Worm (Caenorhabditis elegans) whole organism, L3 larva: ENCODE data around the gene irld-23.

ENCODE experiments used
- ceh-9 ChIP-seq: sonication (generic microtip); optimal IDR thresholded peaks from 2 replicates; lab custom pipeline; 2018; ENCODE audit warnings: missing biosample characterization, missing genetic modification characterization
- elt-3 ChIP-seq, 3 experiments: fragments of 150-350 bp in 1 of 3; sonication (generic microtip) in 2 of 3; optimal IDR thresholded peaks; 2 replicates in 2 of 3; 4 replicates in 1 of 3; lab custom pipeline; 2014 to 2017; ENCODE audit warnings: missing biosample characterization in 3 of 3, missing genetic modification characterization in 3 of 3
- nhr-23 ChIP-seq: fragments of 150-350 bp; optimal IDR thresholded peaks from 2 replicates; lab custom pipeline; 2014; ENCODE audit warnings: missing biosample characterization, missing genetic modification reagents, missing genetic modification characterization
- nhr-237 ChIP-seq: fragments of 150-350 bp; optimal IDR thresholded peaks from 2 replicates; lab custom pipeline; 2014; ENCODE audit warnings: missing biosample characterization, missing genetic modification characterization
- nhr-25 ChIP-seq: sonication (generic microtip); optimal IDR thresholded peaks from 2 replicates; lab custom pipeline; 2017; ENCODE audit warnings: missing biosample characterization, missing genetic modification characterization
- pqm-1 ChIP-seq: fragments of 150-350 bp; optimal IDR thresholded peaks from 2 replicates; lab custom pipeline; 2017; ENCODE audit warnings: missing biosample characterization, missing genetic modification characterization, inconsistent platforms
- unc-62 ChIP-seq: fragments of 150-350 bp; sonication (generic microtip); optimal IDR thresholded peaks from 4 replicates; lab custom pipeline; 2014; ENCODE audit warnings: missing biosample characterization, missing genetic modification reagents, missing genetic modification characterization
- zag-1 ChIP-seq: fragments of 150-350 bp; optimal IDR thresholded peaks from 2 replicates; lab custom pipeline; 2014; ENCODE audit warnings: missing biosample characterization, missing genetic modification characterization

DNA sequence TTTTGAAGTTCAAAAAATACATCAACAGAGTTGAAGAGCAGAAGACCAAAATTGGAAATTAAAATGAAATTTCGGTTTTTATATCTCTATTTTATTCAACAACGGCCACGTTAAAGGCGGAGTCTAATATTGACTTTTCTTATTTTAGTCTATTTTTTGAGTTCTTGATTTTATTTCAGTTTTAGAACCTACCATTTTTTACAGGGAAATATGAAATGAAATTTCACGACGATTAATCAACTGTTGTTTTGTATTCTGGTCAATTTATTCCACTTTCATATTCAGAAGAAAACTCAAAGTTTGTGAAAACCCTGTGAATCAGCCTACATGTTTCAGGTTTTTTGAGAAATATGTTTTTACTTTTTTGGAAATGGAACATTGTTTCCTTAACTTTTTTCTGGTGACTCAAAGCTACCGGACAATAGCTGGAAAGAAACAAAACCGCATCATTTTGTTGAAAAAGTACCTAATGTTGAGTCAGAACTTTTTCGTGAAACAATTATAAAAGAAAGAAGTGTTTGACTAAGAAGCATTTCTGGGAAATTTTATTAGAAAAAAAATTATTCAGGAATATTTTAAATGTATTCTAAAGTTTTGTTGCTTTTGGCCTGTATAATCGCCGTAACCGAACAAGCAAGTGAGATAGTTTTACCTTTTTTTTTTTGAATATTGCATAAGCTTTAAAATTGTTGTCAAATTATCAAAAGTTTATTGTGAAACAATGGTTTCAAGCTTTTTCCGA lies at the start of gene irld-23, which contains the start of gene C08A9.10:
- TF ChIP-seq zag-1: no peak
- no peak for TF ChIP-seq nhr-23 (tag; lab: Kevin White, UChicago)
- TF ChIP-seq unc-62 (GFP tag; lab: Kevin White, UChicago): no peak
- TF ChIP-seq elt-3 (tag; optimal IDR thresholded peaks at IDR 0.05; lab: Kevin White, UChicago): no peak
- no peak for TF ChIP-seq pqm-1 (tag; lab: Kevin White, UChicago)
- no peak for TF ChIP-seq nhr-237
- no peak for TF ChIP-seq nhr-25 (tag; lab: Kevin White, UChicago)
- TF ChIP-seq ceh-9 (tag; lab: Kevin White, UChicago): no peak
